Worm (Caenorhabditis elegans): ENCODE data around the gene K03D3.2.

DNA sequence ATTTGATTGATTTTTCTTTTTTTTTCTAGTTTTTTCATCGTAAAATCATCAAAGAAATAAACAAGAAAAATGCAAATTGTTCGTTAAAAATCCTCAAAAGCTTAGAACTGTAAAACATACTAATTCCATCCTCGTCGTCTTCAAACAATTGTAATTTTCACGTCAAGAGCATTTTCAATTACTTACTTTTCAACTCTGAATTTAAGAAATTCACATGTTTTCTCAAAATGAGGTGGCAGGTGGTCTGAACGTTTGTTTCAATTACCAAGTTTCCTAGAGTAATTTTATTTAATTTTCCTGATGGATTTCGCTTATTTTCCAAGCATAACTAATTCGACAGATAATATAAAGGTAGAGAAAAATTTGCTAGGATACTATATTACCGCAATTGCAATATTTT, 5.0 kb downstream of the K03D3.2 start, which contains the start of gene srz-104:
- TF ChIP-seq egl-27 (tag; optimal IDR thresholded peaks at IDR 0.05): no peak
- TF ChIP-seq unc-39 (tag; optimal IDR thresholded peaks at IDR 0.05): no peak
- TF ChIP-seq nhr-10 (tag; optimal IDR thresholded peaks at IDR 0.05): no peak
- no peak for TF ChIP-seq ama-1 (optimal IDR thresholded peaks at IDR 0.05)
- TF ChIP-seq nhr-237 (tag; optimal IDR thresholded peaks at IDR 0.05): no peak
- TF ChIP-seq hlh-11 (tag; optimal IDR thresholded peaks at IDR 0.05): no peak
- no peak for TF ChIP-seq unc-130 (GFP tag; optimal IDR thresholded peaks at IDR 0.05)
- TF ChIP-seq jun-1 (tag; optimal IDR thresholded peaks at IDR 0.05): no peak
- no peak for TF ChIP-seq unc-62 (GFP tag; optimal IDR thresholded peaks at IDR 0.05 in 1 of 2)
- TF ChIP-seq unc-62 (tag; optimal IDR thresholded peaks at IDR 0.05): no peak
- no peak for TF ChIP-seq nhr-41 (GFP tag; IDR thresholded peaks at IDR 0.05)
- TF ChIP-seq nhr-25 (tag; optimal IDR thresholded peaks at IDR 0.05; ENCODE audit: borderline replicate concordance, insufficient read depth): no peak
- TF ChIP-seq hlh-30 (tag; optimal IDR thresholded peaks at IDR 0.05; ENCODE audit: insufficient read depth): no peak
- no peak for TF ChIP-seq nhr-48 (tag; optimal IDR thresholded peaks at IDR 0.05)

All from whole organism, L4 larva.